Worm (Caenorhabditis elegans) whole organism, L4 larva: ENCODE data around the gene F13D11.3.

Experiments used
- R02D3.7 ChIP-seq: fragments of 150-350 bp; sonication (generic microtip); optimal IDR thresholded peaks from 3 replicates; lab custom pipeline; 2014; ENCODE audit warnings: missing biosample characterization, missing genetic modification characterization
- Y48G9A.11 ChIP-seq: fragments of 200-800 bp; sonication (Bioruptor generic); IDR thresholded peaks from 2 replicates; pipeline ENCODE4 v1.3.6; 2022; ENCODE audit warnings: missing genetic modification reagents, missing genetic modification characterization, missing compliant biosample characterization
- Y5F2A.4 ChIP-seq: fragments of 200-800 bp; sonication (Bioruptor generic); optimal IDR thresholded peaks from 2 replicates; lab custom pipeline; 2018; ENCODE audit warnings: mild to moderate bottlenecking, missing genetic modification characterization, missing compliant biosample characterization
- ZK546.5 ChIP-seq, 2 experiments: sonication (generic microtip); optimal IDR thresholded peaks; 2 replicates each; lab custom pipeline; 2017; ENCODE audit warnings: missing biosample characterization in 2 of 2, missing genetic modification characterization in 2 of 2
- aha-1 ChIP-seq: fragments of 150-350 bp; peaks from one replicate; lab custom pipeline; 2014; ENCODE audit warnings: missing biosample characterization, missing genetic modification characterization
- aly-2 ChIP-seq: sonication (generic microtip); optimal IDR thresholded peaks from 2 replicates; lab custom pipeline; 2018; ENCODE audit warnings: missing biosample characterization, missing genetic modification characterization
- ama-1 ChIP-seq: fragments of 150-350 bp; optimal IDR thresholded peaks from 2 replicates; lab custom pipeline; 2014; ENCODE audit warnings: inconsistent platforms, mixed read lengths
- ces-1 ChIP-seq: fragments of 150-350 bp; sonication (generic microtip); optimal IDR thresholded peaks from 4 replicates; lab custom pipeline; 2014; ENCODE audit warnings: missing biosample characterization, missing genetic modification reagents, missing genetic modification characterization
- daf-8 ChIP-seq: fragments of 200-800 bp; sonication (Bioruptor generic); IDR thresholded peaks from 2 replicates; pipeline ENCODE4 v1.3.6; 2022; ENCODE audit warnings: missing genetic modification characterization, missing compliant biosample characterization
- dve-1 ChIP-seq: sonication (generic microtip); optimal IDR thresholded peaks from 2 replicates; lab custom pipeline; 2017; ENCODE audit warnings: antibody characterized with exemption, mild to moderate bottlenecking, missing genetic modification characterization, missing compliant biosample characterization; ENCODE audit not compliant: insufficient read depth
- hmg-1.1 ChIP-seq: fragments of 200-800 bp; sonication (Bioruptor generic); IDR thresholded peaks from 2 replicates; pipeline ENCODE4 v1.3.6; 2022; ENCODE audit warnings: missing genetic modification reagents, missing genetic modification characterization, missing compliant biosample characterization
- lin-15B ChIP-seq: fragments of 150-350 bp; sonication (generic microtip); optimal IDR thresholded peaks from 3 replicates; lab custom pipeline; 2014; ENCODE audit warnings: missing biosample characterization, missing genetic modification characterization
- lin-38 ChIP-seq: fragments of 200-800 bp; sonication (Bioruptor generic); IDR thresholded peaks from 2 replicates; pipeline ENCODE4 v1.3.6; 2022; ENCODE audit warnings: missing genetic modification reagents, missing genetic modification characterization, missing compliant biosample characterization
- lsy-2 ChIP-seq, 2 experiments: fragments of 150-350 bp in 1 of 2; sonication (generic microtip) in 1 of 2; optimal IDR thresholded peaks; 2 replicates each; lab custom pipeline; 2014 to 2017; ENCODE audit warnings: missing biosample characterization in 2 of 2, missing genetic modification characterization in 2 of 2
- madf-9 ChIP-seq: fragments of 200-800 bp; sonication (Bioruptor generic); conservative IDR thresholded peaks from 2 replicates; pipeline ENCODE4 v1.3.6; 2022; ENCODE audit warnings: missing genetic modification reagents, missing genetic modification characterization, missing compliant biosample characterization
- mxl-2 ChIP-seq: fragments of 200-800 bp; sonication (Bioruptor generic); conservative IDR thresholded peaks from 2 replicates; pipeline ENCODE4 v1.3.6; 2022; ENCODE audit warnings: missing genetic modification reagents, missing genetic modification characterization, missing compliant biosample characterization
- nhr-10 ChIP-seq: fragments of 150-350 bp; optimal IDR thresholded peaks from 2 replicates; lab custom pipeline; 2014; ENCODE audit warnings: missing biosample characterization, missing genetic modification characterization
- nhr-41 ChIP-seq: fragments of 200-800 bp; sonication (Bioruptor generic); IDR thresholded peaks from 2 replicates; pipeline ENCODE4 v1.3.6; 2022; ENCODE audit warnings: missing genetic modification reagents, missing genetic modification characterization, missing compliant biosample characterization
- nhr-48 ChIP-seq: sonication (generic microtip); optimal IDR thresholded peaks from 2 replicates; lab custom pipeline; 2016; ENCODE audit warnings: mild to moderate bottlenecking, missing genetic modification characterization, missing compliant biosample characterization
- nhr-6 ChIP-seq: fragments of 150-350 bp; optimal IDR thresholded peaks from 2 replicates; lab custom pipeline; 2014; ENCODE audit warnings: missing biosample characterization, missing genetic modification characterization
- nhr-76 ChIP-seq: fragments of 150-350 bp; optimal IDR thresholded peaks from 2 replicates; lab custom pipeline; 2014; ENCODE audit warnings: missing biosample characterization, missing genetic modification characterization
- pha-4 ChIP-seq, 2 experiments: fragments of 150-350 bp in 1 of 2; fragments of 200-800 bp in 1 of 2; sonication (Bioruptor generic) in 1 of 2; IDR thresholded peaks in 1 of 2; optimal IDR thresholded peaks in 1 of 2; 2 replicates each; pipeline versions ENCODE4 v1.3.6 to Lab custom; 2014 to 2022; ENCODE audit warnings: missing genetic modification characterization in 2 of 2, missing genetic modification reagents in 2 of 2, missing biosample characterization in 1 of 2, missing compliant biosample characterization in 1 of 2
- pqm-1 ChIP-seq: sonication (generic microtip); optimal IDR thresholded peaks from 2 replicates; lab custom pipeline; 2017; ENCODE audit warnings: missing biosample characterization, missing genetic modification characterization
- rbr-2 ChIP-seq: sonication (generic microtip); optimal IDR thresholded peaks from 2 replicates; lab custom pipeline; 2016; ENCODE audit warnings: missing genotype, missing genetic modification characterization, missing compliant biosample characterization
- saeg-2 ChIP-seq: fragments of 200-800 bp; sonication (Bioruptor generic); IDR thresholded peaks from 2 replicates; pipeline ENCODE4 v1.3.6; 2022; ENCODE audit warnings: missing genetic modification reagents, missing genetic modification characterization, missing compliant biosample characterization
- snpc-1.2 ChIP-seq: fragments of 200-800 bp; sonication (Bioruptor generic); IDR thresholded peaks from 2 replicates; pipeline ENCODE4 v1.3.6; 2022; ENCODE audit warnings: missing genetic modification reagents, missing genetic modification characterization, missing compliant biosample characterization
- spr-1 ChIP-seq: sonication (generic microtip); optimal IDR thresholded peaks from 2 replicates; lab custom pipeline; 2016; ENCODE audit warnings: mild to moderate bottlenecking, missing genetic modification characterization, missing compliant biosample characterization
- tag-97 ChIP-seq: fragments of 200-800 bp; sonication (Bioruptor generic); IDR thresholded peaks from 2 replicates; pipeline ENCODE4 v1.3.6; 2022; ENCODE audit warnings: missing genetic modification characterization, missing compliant biosample characterization
- unc-62 ChIP-seq, 3 experiments: fragments of 150-350 bp in 1 of 3; sonication (generic microtip); optimal IDR thresholded peaks in 2 of 3; peaks in 1 of 3; 1 replicate in 1 of 3; 2 replicates in 2 of 3; lab custom pipeline; 2014 to 2017; ENCODE audit warnings: missing biosample characterization in 3 of 3, missing genetic modification characterization in 3 of 3, missing genetic modification reagents in 3 of 3, missing genotype in 1 of 3
- zfp-2 ChIP-seq: sonication (generic microtip); optimal IDR thresholded peaks from 2 replicates; lab custom pipeline; 2016; ENCODE audit warnings: mild to moderate bottlenecking, missing genetic modification characterization, missing compliant biosample characterization
- ztf-11 ChIP-seq: fragments of 150-350 bp; optimal IDR thresholded peaks from 2 replicates; lab custom pipeline; 2014; ENCODE audit warnings: missing biosample characterization, missing genetic modification characterization
- ztf-7 ChIP-seq: fragments of 150-350 bp; optimal IDR thresholded peaks from 2 replicates; lab custom pipeline; 2014; ENCODE audit warnings: missing biosample characterization, missing genetic modification characterization

F13D11.3 gene

DNA sequence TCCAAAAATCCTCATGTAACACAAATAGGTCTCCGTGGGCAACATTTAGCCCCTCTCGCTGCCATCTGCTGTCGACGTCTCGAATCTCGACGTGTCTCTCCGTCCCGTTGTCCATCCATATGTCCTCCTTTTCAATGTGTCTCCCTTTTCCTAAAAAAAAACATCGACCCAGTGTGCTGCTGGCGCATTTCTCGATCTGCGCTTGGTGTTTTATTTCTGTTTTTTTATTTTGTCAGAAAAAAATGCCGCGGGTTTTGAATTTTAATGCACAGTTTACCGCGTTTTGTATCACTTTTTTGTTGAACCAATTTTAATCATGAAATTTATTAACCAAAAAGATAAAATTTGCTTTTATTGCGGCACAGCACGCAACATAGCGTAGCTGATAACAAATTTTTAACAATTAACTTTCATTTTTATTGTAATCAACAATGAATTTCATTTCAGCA lies 29.9 kb downstream of the F13D11.3 start (continued):
- TF ChIP-seq lin-38 (GFP tag; lab: Robert Waterston, UW): no peak
- peak; percentile 68 for TF ChIP-seq hmg-1.1 (GFP tag; lab: Robert Waterston, UW)
- TF ChIP-seq pha-4 (GFP tag; IDR thresholded peaks at IDR 0.05; lab: Robert Waterston, UW): no peak
- no peak for TF ChIP-seq pha-4 (tag; optimal IDR thresholded peaks at IDR 0.05; lab: Kevin White, UChicago)
- TF ChIP-seq ztf-7: no peak
- no peak for TF ChIP-seq nhr-48
- peak in 1 of 2 experiments; percentile 93 for TF ChIP-seq unc-62 (GFP tag; optimal IDR thresholded peaks at IDR 0.05 in 1 of 2; lab: Kevin White, UChicago)
- no peak for TF ChIP-seq unc-62 (tag; optimal IDR thresholded peaks at IDR 0.05; lab: Kevin White, UChicago)

DNA sequence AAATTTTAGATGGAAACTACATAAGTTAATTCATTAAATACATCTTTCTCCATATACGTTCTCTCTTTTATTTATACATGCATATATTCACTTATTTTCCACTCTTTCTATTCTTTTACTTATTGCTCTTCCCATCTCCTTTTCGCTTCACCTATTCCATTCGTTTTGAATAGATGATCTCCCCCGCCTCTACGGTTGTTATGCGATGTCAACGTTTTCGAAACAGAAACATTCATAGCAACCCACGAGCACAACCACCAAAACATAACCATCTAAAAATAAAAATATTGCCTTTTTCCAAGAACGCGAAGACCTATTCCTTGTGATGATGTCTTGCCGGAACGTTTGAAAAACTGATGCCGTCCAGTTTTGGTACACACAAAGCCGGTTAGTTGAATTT lies 32.3 kb downstream of the F13D11.3 start, which contains the start of gene sym-3:
TSS of gene sym-3 (plus strand) at position 301 of the 400 bp plus-strand sequence.
- TF ChIP-seq R02D3.7 (tag; lab: Kevin White, UChicago): no peak
- peak; percentile 63 for TF ChIP-seq aha-1 (tag; lab: Kevin White, UChicago)
- TF ChIP-seq, all 104 proteins: peak for 1

DNA sequence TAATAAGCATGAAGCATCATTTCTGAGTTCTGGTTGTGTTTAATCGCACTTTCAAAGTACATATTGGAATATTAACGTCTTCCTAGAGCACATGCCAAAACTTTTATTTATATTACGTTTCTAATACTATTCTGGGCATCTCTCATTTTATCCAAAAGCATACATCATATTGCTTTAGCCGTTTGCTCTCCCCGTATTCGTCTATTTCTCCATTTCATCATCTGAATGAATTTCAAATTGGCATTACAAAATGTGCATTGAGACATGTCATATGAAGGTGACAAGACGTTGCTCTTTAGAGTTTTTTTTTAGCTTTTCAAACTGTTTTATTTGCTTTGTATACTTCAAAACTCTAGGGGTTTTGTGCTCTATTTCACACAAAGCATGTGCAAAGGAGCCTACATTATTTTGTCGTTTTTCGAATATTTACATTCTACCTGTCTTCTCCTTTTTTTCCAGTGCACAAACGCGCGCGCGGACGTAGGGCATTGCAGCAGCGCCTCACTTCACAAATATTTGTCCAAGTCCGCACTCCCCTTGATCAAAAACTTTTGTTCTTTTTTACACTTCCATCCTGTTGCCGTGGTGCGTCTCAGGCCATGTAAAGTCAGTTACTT lies 33.1 kb downstream of the F13D11.3 start:
- TF ChIP-seq aha-1 (tag; lab: Kevin White, UChicago) (peak; percentile 61), mxl-2 (GFP tag; lab: Robert Waterston, UW) (no peak), pha-4 (GFP tag; IDR thresholded peaks at IDR 0.05; lab: Robert Waterston, UW) (peak; percentile 49; the same call in 1 of the 2 replicates), pha-4 (tag; optimal IDR thresholded peaks at IDR 0.05; lab: Kevin White, UChicago) (no peak)

DNA sequence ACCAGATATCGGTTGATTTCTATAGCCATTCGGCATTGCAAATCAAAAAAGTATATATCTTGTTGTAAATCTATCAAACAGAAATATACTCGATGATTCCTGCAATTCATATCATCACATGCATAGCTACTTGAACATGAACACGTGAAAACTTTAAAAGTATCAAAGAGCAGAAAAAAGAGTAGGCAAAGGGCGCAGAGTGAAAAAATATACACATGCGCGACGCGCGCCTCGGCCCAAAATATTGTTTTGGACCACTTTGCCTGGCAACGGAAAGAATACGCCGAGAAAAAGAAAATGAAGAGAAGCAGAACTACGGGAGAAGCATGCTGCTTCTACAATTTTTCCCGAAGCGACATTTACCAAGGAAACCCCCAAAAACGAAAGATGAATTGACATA lies 35.1 kb downstream of the F13D11.3 start, which contains the start of gene C54H2.4:
TSS of gene C54H2.4 (minus strand) at position 101 of the 400 bp plus-strand sequence.
- TF ChIP-seq madf-9: no peak
- no peak for TF ChIP-seq pqm-1
- TF ChIP-seq nhr-6 (tag; lab: Kevin White, UChicago): no peak
- no peak for TF ChIP-seq lin-15B (tag; lab: Kevin White, UChicago)
- no peak for TF ChIP-seq ztf-11 (tag; lab: Kevin White, UChicago)
- no peak for TF ChIP-seq saeg-2 (GFP tag; lab: Robert Waterston, UW)
- no peak for TF ChIP-seq nhr-41
- no peak for TF ChIP-seq tag-97 (GFP tag; lab: Robert Waterston, UW)

DNA sequence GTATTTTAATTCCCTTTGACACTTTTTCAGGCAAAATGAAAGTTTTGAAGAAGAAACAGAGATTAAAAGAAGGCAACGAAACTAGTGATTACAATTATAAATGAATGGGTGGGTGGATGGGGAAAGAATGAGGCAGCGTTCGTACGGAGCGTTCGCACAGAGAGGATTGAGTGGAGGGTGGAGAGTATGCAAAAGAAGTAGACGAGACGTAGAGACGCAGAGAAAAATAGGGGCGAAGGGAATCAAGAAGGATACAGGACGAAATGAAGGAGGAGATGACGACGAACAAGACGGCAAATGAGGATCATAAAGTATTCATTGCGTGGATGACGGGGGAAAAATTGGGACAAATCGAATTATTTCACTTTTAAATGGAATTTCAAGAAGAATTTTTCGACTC lies 41.0 kb downstream of the F13D11.3 start:
- TF ChIP-seq aly-2 (tag; lab: Kevin White, UChicago): no peak
- no peak for TF ChIP-seq Y48G9A.11 (GFP tag; lab: Robert Waterston, UW)
- no peak for TF ChIP-seq ZK546.5 (tag; optimal IDR thresholded peaks at IDR 0.05; lab: Kevin White, UChicago)
- peak; percentile 14 for TF ChIP-seq rbr-2
- 0 out of 2 replicates have a peak, but pooled peaks have one; percentile 51 for TF ChIP-seq hmg-1.1 (GFP tag; lab: Robert Waterston, UW)
- peak in 1 of 2 experiments; percentile 82 for TF ChIP-seq unc-62 (GFP tag; optimal IDR thresholded peaks at IDR 0.05 in 1 of 2; lab: Kevin White, UChicago)
- no peak for TF ChIP-seq unc-62 (tag; optimal IDR thresholded peaks at IDR 0.05; lab: Kevin White, UChicago)
- no peak for TF ChIP-seq Y5F2A.4 (GFP tag; lab: Kevin White, UChicago)
- no peak for TF ChIP-seq R02D3.7 (tag; lab: Kevin White, UChicago)
- no peak for TF ChIP-seq daf-8 (GFP tag; lab: Robert Waterston, UW)
- peak; percentile 8 for TF ChIP-seq dve-1 (tag; lab: Kevin White, UChicago)
- no peak for TF ChIP-seq nhr-41
- no peak for TF ChIP-seq spr-1 (tag; lab: Kevin White, UChicago)
- no peak for TF ChIP-seq ces-1 (GFP tag; lab: Kevin White, UChicago)
- no peak for TF ChIP-seq zfp-2 (tag; lab: Kevin White, UChicago)
- TF ChIP-seq ztf-7: no peak
- no peak for TF ChIP-seq ama-1 (lab: Kevin White, UChicago)
- no peak for TF ChIP-seq snpc-1.2 (GFP tag; lab: Robert Waterston, UW)
- no peak for TF ChIP-seq nhr-10
- TF ChIP-seq nhr-76 (tag; lab: Kevin White, UChicago): no peak
- TF ChIP-seq lsy-2 (tag; optimal IDR thresholded peaks at IDR 0.05; lab: Kevin White, UChicago): no peak
